Fruit fly (Drosophila melanogaster): ENCODE results near the gene Ets96B.

DNA sequence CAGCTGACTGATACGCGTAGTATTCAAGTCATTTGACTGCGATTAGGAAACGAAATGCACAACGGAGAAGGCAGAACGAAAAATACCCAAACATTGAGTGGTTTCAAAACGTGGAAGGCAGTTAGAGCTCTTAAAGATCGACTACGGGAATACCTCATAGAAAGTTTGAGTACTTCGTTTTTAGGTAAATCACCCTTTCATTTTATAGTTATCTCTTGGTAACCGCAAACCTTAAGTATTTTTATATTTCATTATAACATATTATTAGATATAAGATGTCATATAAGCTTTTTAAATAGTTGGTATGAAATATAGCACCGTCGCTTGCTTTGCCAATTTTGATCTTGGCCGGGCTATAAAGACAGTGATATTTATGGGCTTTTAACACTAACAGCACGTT, 57.3 kb downstream of the Ets96B start:
- TF ChIP-seq fd96Ca (GFP tag; IDR thresholded peaks at IDR 0.05) (no peak), Snoo (tag; optimal IDR thresholded peaks at IDR 0.05) (no peak), CG8159 (tag; optimal IDR thresholded peaks at IDR 0.05) (no peak), D1 (tag; optimal IDR thresholded peaks at IDR 0.05) (no peak), CG14655 (GFP tag; optimal IDR thresholded peaks at IDR 0.05) (no peak), CG17806 (tag; optimal IDR thresholded peaks at IDR 0.05) (no peak), Pif1A (GFP tag; optimal IDR thresholded peaks at IDR 0.05) (no peak), CG8301 (tag; optimal IDR thresholded peaks at IDR 0.05) (no peak), gl (tag; optimal IDR thresholded peaks at IDR 0.05) (no peak), CG13204 (GFP tag; optimal IDR thresholded peaks at IDR 0.05) (no peak), CG10348 (GFP tag; IDR thresholded peaks at IDR 0.05) (no peak)

All from whole organism, pupa.